Fruit fly (Drosophila melanogaster) whole organism, embryonic: ENCODE results near the gene CG31265.
A peak's percentile ranks its signal among the peaks of the same experiment; 100 is the strongest.

ENCODE experiments used
- Ada2b ChIP-seq: fragments of 200-800 bp; sonication (Bioruptor generic); IDR thresholded peaks from 2 replicates; pipeline ENCODE4 v1.3.6; 2022; ENCODE audit warnings: missing biosample characterization, missing genetic modification characterization
- BEAF-32 ChIP-seq: fragments of 200-800 bp; sonication (Bioruptor generic); optimal IDR thresholded peaks from 3 replicates; lab custom pipeline; 2017; ENCODE audit warnings: missing biosample characterization, missing genetic modification characterization, mild to moderate bottlenecking, moderate library complexity, missing genetic modification reagents
- CG11085 ChIP-seq: fragments of 200-800 bp; sonication (Bioruptor generic); IDR thresholded peaks from 2 replicates; pipeline ENCODE4 v1.3.6; 2022; ENCODE audit warnings: missing biosample characterization, missing genetic modification characterization
- CG13287 ChIP-seq: fragments of 200-800 bp; sonication (Bioruptor generic); IDR thresholded peaks from 2 replicates; pipeline ENCODE4 v1.3.6; 2022; ENCODE audit warnings: missing biosample characterization, missing genetic modification characterization; ENCODE audit not compliant: partially characterized antibody
- CG14860 ChIP-seq: fragments of 200-800 bp; sonication (Bioruptor generic); IDR thresholded peaks from 3 replicates; pipeline ENCODE4 v1.3.6; 2022; ENCODE audit warnings: missing biosample characterization, missing genetic modification characterization; ENCODE audit not compliant: partially characterized antibody
- CG15696 ChIP-seq: fragments of 200-800 bp; sonication (Bioruptor generic); optimal IDR thresholded peaks from 2 replicates; lab custom pipeline; 2019; ENCODE audit warnings: missing biosample characterization, mild to moderate bottlenecking, missing genetic modification characterization, moderate library complexity
- CG17829 ChIP-seq: fragments of 200-800 bp; optimal IDR thresholded peaks from 2 replicates; lab custom pipeline; 2019; ENCODE audit warnings: missing biosample characterization, mild to moderate bottlenecking, missing genetic modification characterization, moderate library complexity
- CG2116 ChIP-seq: fragments of 200-800 bp; sonication (Bioruptor generic); optimal IDR thresholded peaks from 3 replicates; lab custom pipeline; 2018; ENCODE audit warnings: missing biosample characterization, mild to moderate bottlenecking, missing genetic modification characterization
- CG2712 ChIP-seq: fragments of 200-800 bp; optimal IDR thresholded peaks from 3 replicates; lab custom pipeline; 2019; ENCODE audit warnings: missing biosample characterization, mild to moderate bottlenecking, missing genetic modification characterization, moderate library complexity
- CG31388 ChIP-seq: fragments of 200-800 bp; sonication (Bioruptor generic); optimal IDR thresholded peaks from 2 replicates; lab custom pipeline; 2016; ENCODE audit warnings: missing biosample characterization, missing genetic modification characterization
- CG31441 ChIP-seq: fragments of 200-800 bp; sonication (Bioruptor generic); IDR thresholded peaks from 2 replicates; pipeline ENCODE4 v1.3.6; 2022; ENCODE audit warnings: missing biosample characterization, missing genetic modification characterization
- CG32532 ChIP-seq: fragments of 200-800 bp; sonication (Bioruptor generic); IDR thresholded peaks from 2 replicates; pipeline ENCODE4 v1.3.6; 2022; ENCODE audit warnings: missing biosample characterization, missing genetic modification characterization
- CG3407 ChIP-seq: fragments of 200-800 bp; sonication (Bioruptor generic); optimal IDR thresholded peaks from 2 replicates; lab custom pipeline; 2018; ENCODE audit warnings: missing biosample characterization, mild to moderate bottlenecking, missing genetic modification characterization
- CG34224 ChIP-seq: fragments of 200-800 bp; sonication (Bioruptor generic); IDR thresholded peaks from 3 replicates; pipeline ENCODE4 v1.3.6; 2022; ENCODE audit warnings: missing biosample characterization, missing genetic modification characterization; ENCODE audit not compliant: partially characterized antibody
- CG4404 ChIP-seq: fragments of 200-800 bp; sonication (Bioruptor generic); IDR thresholded peaks from 2 replicates; pipeline ENCODE4 v1.3.6; 2022; ENCODE audit warnings: missing biosample characterization, missing genetic modification characterization
- CG4424 ChIP-seq: fragments of 200-800 bp; sonication (Bioruptor generic); optimal IDR thresholded peaks from 3 replicates; lab custom pipeline; 2016; ENCODE audit warnings: missing biosample characterization, missing genetic modification characterization
- CG4707 ChIP-seq: fragments of 200-800 bp; sonication (Bioruptor generic); optimal IDR thresholded peaks from 2 replicates; lab custom pipeline; 2018; ENCODE audit warnings: missing biosample characterization, mild to moderate bottlenecking, missing genetic modification characterization, moderate library complexity
- CG8281 ChIP-seq: fragments of 200-800 bp; sonication (Bioruptor generic); optimal IDR thresholded peaks from 2 replicates; lab custom pipeline; 2018; ENCODE audit warnings: missing biosample characterization, mild to moderate bottlenecking, missing genetic modification characterization, moderate library complexity
- CG8359 ChIP-seq: fragments of 200-800 bp; sonication (Bioruptor generic); optimal IDR thresholded peaks from 2 replicates; lab custom pipeline; 2017; ENCODE audit warnings: missing biosample characterization, mild to moderate bottlenecking, missing genetic modification characterization, borderline replicate concordance
- CG8924 ChIP-seq: fragments of 200-800 bp; optimal IDR thresholded peaks from 3 replicates; lab custom pipeline; 2019; ENCODE audit warnings: missing biosample characterization, mild to moderate bottlenecking, missing genetic modification characterization, moderate library complexity
- CoRest ChIP-seq: fragments of 200-800 bp; sonication (Bioruptor generic); optimal IDR thresholded peaks from 3 replicates; lab custom pipeline; 2018; ENCODE audit warnings: missing biosample characterization, mild to moderate bottlenecking, missing genetic modification characterization, moderate library complexity
- Dfd ChIP-seq, 2 experiments: fragments of >200 bp; optimal IDR thresholded peaks; 2 replicates each; lab custom pipeline; 2017; ENCODE audit warnings: missing biosample characterization in 2 of 2, missing genetic modification characterization in 2 of 2
- Dll ChIP-seq: fragments of 200-800 bp; sonication (Bioruptor generic); IDR thresholded peaks from 4 replicates; pipeline ENCODE4 v1.3.6; 2022; ENCODE audit warnings: missing biosample characterization, missing genetic modification characterization; ENCODE audit not compliant: partially characterized antibody
- Drgx ChIP-seq: fragments of 200-800 bp; sonication (Bioruptor generic); IDR thresholded peaks from 2 replicates; pipeline ENCODE4 v1.3.6; 2022; ENCODE audit warnings: missing biosample characterization, missing genetic modification characterization
- E2f2 ChIP-seq: fragments of 200-800 bp; sonication (Bioruptor generic); IDR thresholded peaks from 2 replicates; pipeline ENCODE4 v1.3.6; 2022; ENCODE audit warnings: missing biosample characterization, missing genetic modification characterization
- Hmx ChIP-seq: fragments of 200-800 bp; sonication (Bioruptor generic); optimal IDR thresholded peaks from 2 replicates; lab custom pipeline; 2016; ENCODE audit warnings: missing biosample characterization, missing genetic modification characterization
- Med ChIP-seq: fragments of 200-800 bp; sonication (Bioruptor generic); peaks from one replicate; lab custom pipeline; 2016; ENCODE audit warnings: missing biosample characterization, missing genetic modification characterization, mild to moderate bottlenecking, inconsistent platforms, moderate library complexity
- Myb ChIP-seq: fragments of 200-800 bp; sonication (Bioruptor generic); optimal IDR thresholded peaks from 2 replicates; lab custom pipeline; 2016; ENCODE audit warnings: missing biosample characterization, missing genetic modification characterization
- Nf-YA ChIP-seq: fragments of 200-800 bp; sonication (Bioruptor generic); IDR thresholded peaks from 2 replicates; pipeline ENCODE4 v1.3.6; 2022; ENCODE audit warnings: missing biosample characterization, missing genetic modification characterization
- Oaz ChIP-seq: fragments of 200-800 bp; sonication (Bioruptor generic); IDR thresholded peaks from 2 replicates; pipeline ENCODE4 v1.3.6; 2022; ENCODE audit warnings: missing biosample characterization, missing genetic modification characterization
- PHDP ChIP-seq: fragments of 200-800 bp; sonication (Bioruptor generic); optimal IDR thresholded peaks from 3 replicates; lab custom pipeline; 2018; ENCODE audit warnings: missing biosample characterization, mild to moderate bottlenecking, missing genetic modification characterization, moderate library complexity
- Pdp1 ChIP-seq, 2 experiments: fragments of 200-800 bp; sonication (Bioruptor generic); optimal IDR thresholded peaks; 3 replicates each; lab custom pipeline; 2016; ENCODE audit warnings: missing biosample characterization in 2 of 2, missing genetic modification characterization in 2 of 2, mild to moderate bottlenecking in 1 of 2, moderate library complexity in 1 of 2
- Sry-δ ChIP-seq: fragments of 200-800 bp; sonication (Bioruptor generic); optimal IDR thresholded peaks from 2 replicates; lab custom pipeline; 2016; ENCODE audit warnings: missing biosample characterization, missing genetic modification characterization
- ase ChIP-seq: fragments of 200-800 bp; sonication (Bioruptor generic); IDR thresholded peaks from 3 replicates; pipeline ENCODE4 v1.3.6; 2022; ENCODE audit warnings: missing biosample characterization, missing genetic modification characterization
- bbx ChIP-seq: fragments of 200-800 bp; sonication (Bioruptor generic); IDR thresholded peaks from 2 replicates; pipeline ENCODE4 v1.3.6; 2022; ENCODE audit warnings: missing biosample characterization, missing genetic modification characterization; ENCODE audit not compliant: partially characterized antibody
- esg ChIP-seq: fragments of 200-800 bp; sonication (Bioruptor generic); conservative IDR thresholded peaks from 2 replicates; pipeline ENCODE4 v1.3.6; 2022; ENCODE audit warnings: missing biosample characterization, missing genetic modification characterization
- eyg ChIP-seq: fragments of 200-800 bp; sonication (Bioruptor generic); optimal IDR thresholded peaks from 3 replicates; lab custom pipeline; 2016; ENCODE audit warnings: missing biosample characterization, missing genetic modification characterization
- kni ChIP-seq: fragments of 200-800 bp; sonication (Bioruptor generic); optimal IDR thresholded peaks from 3 replicates; lab custom pipeline; 2017; ENCODE audit warnings: mild to moderate bottlenecking, missing biosample characterization, missing genetic modification reagents, missing genetic modification characterization
- knrl ChIP-seq: fragments of 200-800 bp; sonication (Bioruptor generic); IDR thresholded peaks from 3 replicates; pipeline ENCODE4 v1.3.6; 2022; ENCODE audit warnings: missing biosample characterization, missing genetic modification characterization; ENCODE audit not compliant: partially characterized antibody
- nerfin-2 ChIP-seq: fragments of 200-800 bp; sonication (Bioruptor generic); IDR thresholded peaks from 2 replicates; pipeline ENCODE4 v1.3.6; 2022; ENCODE audit warnings: missing biosample characterization, missing genetic modification characterization; ENCODE audit not compliant: partially characterized antibody
- otp ChIP-seq: fragments of 200-800 bp; sonication (Bioruptor generic); IDR thresholded peaks from 3 replicates; pipeline ENCODE4, ENCODE4 v1.3.6; 2022; ENCODE audit warnings: missing biosample characterization, missing genetic modification characterization
- pros ChIP-seq: fragments of 200-800 bp; sonication (Bioruptor generic); optimal IDR thresholded peaks from 3 replicates; lab custom pipeline; 2019; ENCODE audit warnings: missing biosample characterization, mild to moderate bottlenecking, missing genetic modification characterization, moderate library complexity
- sens ChIP-seq: fragments of 200-800 bp; sonication (Bioruptor generic); peaks from one replicate; lab custom pipeline; 2016; ENCODE audit warnings: missing biosample characterization, missing genetic modification characterization
- sna ChIP-seq: fragments of 200-800 bp; sonication (Bioruptor generic); IDR thresholded peaks from 2 replicates; pipeline ENCODE4 v1.3.6; 2022; ENCODE audit warnings: missing biosample characterization, missing genetic modification characterization; ENCODE audit not compliant: partially characterized antibody
- tx ChIP-seq: fragments of 200-800 bp; sonication (Bioruptor generic); optimal IDR thresholded peaks from 2 replicates; lab custom pipeline; 2016; ENCODE audit warnings: missing biosample characterization, missing genetic modification characterization
- vnd ChIP-seq: fragments of 200-800 bp; sonication (Bioruptor generic); IDR thresholded peaks from 3 replicates; pipeline ENCODE4 v1.3.6; 2022; ENCODE audit warnings: missing biosample characterization, missing genetic modification characterization; ENCODE audit not compliant: partially characterized antibody
- zen2 ChIP-seq: fragments of 200-800 bp; sonication (Bioruptor generic); IDR thresholded peaks from 3 replicates; pipeline ENCODE4 v1.3.6; 2022; ENCODE audit warnings: missing biosample characterization, missing genetic modification characterization; ENCODE audit not compliant: partially characterized antibody
- zf30C ChIP-seq: fragments of 200-800 bp; sonication (Bioruptor generic); optimal IDR thresholded peaks from 3 replicates; lab custom pipeline; 2018; ENCODE audit warnings: missing biosample characterization, mild to moderate bottlenecking, missing genetic modification characterization

The CG31265 gene

DNA sequence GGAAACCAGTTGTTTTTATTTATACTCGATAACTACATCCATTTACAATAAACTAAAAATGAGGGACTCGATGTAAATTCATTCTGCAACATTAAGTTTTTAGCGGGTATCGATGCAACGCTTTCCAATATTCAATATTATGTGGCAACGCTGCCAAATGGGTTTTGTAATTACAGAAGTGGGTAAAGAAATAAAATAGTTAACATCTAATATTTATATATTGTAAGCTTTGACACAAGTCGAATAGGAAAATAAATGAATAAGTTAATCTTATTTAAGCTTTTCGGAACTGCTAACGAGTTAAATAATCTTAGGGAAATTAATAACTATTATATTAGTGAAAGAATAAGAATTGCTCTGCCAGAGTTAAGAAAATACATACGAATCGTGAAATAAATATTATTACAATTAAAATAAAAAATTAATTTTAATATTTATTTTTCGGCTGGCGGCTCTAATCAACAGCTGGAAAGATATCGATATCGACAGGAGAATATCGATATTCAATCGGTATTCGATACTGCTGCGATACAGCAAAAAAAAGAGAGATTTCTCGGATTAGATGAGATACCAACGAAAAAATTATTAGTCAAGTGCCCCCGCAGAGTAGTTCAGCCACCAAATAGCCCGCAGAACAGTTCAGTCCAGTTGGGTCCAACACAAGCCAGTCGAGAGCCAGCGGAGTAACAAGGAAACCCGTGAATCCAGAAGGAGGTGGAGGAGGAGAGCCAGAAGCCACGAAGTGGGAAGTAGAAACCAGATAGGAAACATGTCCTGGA lies 42.8 kb upstream of the CG31265 start, which contains the start of gene GckIII (continued):
- TF ChIP-seq otp: no peak
- TF ChIP-seq esg: no peak
- TF ChIP-seq CG8281: no peak
- peak; percentile 89 for TF ChIP-seq zen2 (GFP tag; lab: Robert Waterston, UW)
- no peak for TF ChIP-seq CG3407 (GFP tag; lab: Kevin White, UChicago)
- TF ChIP-seq Pdp1 (GFP tag; optimal IDR thresholded peaks at IDR 0.05; lab: Kevin White, UChicago): peak in 1 of 2 experiments; percentile 11
- peak; percentile 5 for TF ChIP-seq CoRest (tag; lab: Kevin White, UChicago)
- TF ChIP-seq vnd (GFP tag; lab: Robert Waterston, UW): peak; percentile 66
- TF ChIP-seq Med (GFP tag; lab: Kevin White, UChicago): peak; percentile 54
- TF ChIP-seq CG14860 (GFP tag; lab: Robert Waterston, UW): peak; percentile 83
- peak; percentile 51; the same call in 1 of the 2 replicates for TF ChIP-seq E2f2
- peak; percentile 62 for TF ChIP-seq CG2116 (GFP tag; lab: Kevin White, UChicago)
- TF ChIP-seq BEAF-32: peak; percentile 74
- TF ChIP-seq CG4707 (GFP tag; lab: Kevin White, UChicago): no peak
- TF ChIP-seq CG32532 (GFP tag; lab: Robert Waterston, UW): no peak
- TF ChIP-seq eyg (GFP tag; lab: Kevin White, UChicago): no peak
- TF ChIP-seq CG31441 (GFP tag; lab: Robert Waterston, UW): no peak
- TF ChIP-seq CG34224 (GFP tag; lab: Robert Waterston, UW): peak; percentile 93
- peak; percentile 57 for TF ChIP-seq nerfin-2 (GFP tag; lab: Robert Waterston, UW)
- TF ChIP-seq PHDP (tag; lab: Kevin White, UChicago): no peak
- no peak for TF ChIP-seq Dfd (GFP tag; optimal IDR thresholded peaks at IDR 0.05; lab: Kevin White, UChicago)
- TF ChIP-seq kni (GFP tag; lab: Kevin White, UChicago): no peak
- TF ChIP-seq zf30C (GFP tag; lab: Kevin White, UChicago): no peak
- no peak for TF ChIP-seq CG4424 (GFP tag; lab: Kevin White, UChicago)
- TF ChIP-seq tx (GFP tag; lab: Kevin White, UChicago): no peak
- TF ChIP-seq ase: no peak
- no peak for TF ChIP-seq Hmx (GFP tag; lab: Kevin White, UChicago)
- peak; percentile 86 for TF ChIP-seq bbx
- TF ChIP-seq Oaz (GFP tag; lab: Robert Waterston, UW): no peak
- TF ChIP-seq pros (GFP tag; lab: Kevin White, UChicago): no peak
- no peak for TF ChIP-seq Drgx
- TF ChIP-seq sna (GFP tag; lab: Robert Waterston, UW): peak; percentile 81
- no peak for TF ChIP-seq Myb (GFP tag; lab: Kevin White, UChicago)
- peak; percentile 87 for TF ChIP-seq CG13287 (GFP tag; lab: Robert Waterston, UW)
- peak; percentile 32 for TF ChIP-seq CG8924 (tag; lab: Kevin White, UChicago)
- TF ChIP-seq sens (GFP tag; lab: Kevin White, UChicago): peak; percentile 82
- no peak for TF ChIP-seq CG11085
- peak; percentile 50 for TF ChIP-seq Sry-δ (GFP tag; lab: Kevin White, UChicago)
- no peak for TF ChIP-seq Nf-YA (GFP tag; lab: Robert Waterston, UW)
- TF ChIP-seq knrl (GFP tag; lab: Robert Waterston, UW): peak; percentile 72; the same call in 2 of the 3 replicates
- TF ChIP-seq CG4404 (GFP tag; lab: Robert Waterston, UW): no peak
- peak; percentile 42 for TF ChIP-seq CG2712 (tag; lab: Kevin White, UChicago)
- no peak for TF ChIP-seq CG31388 (GFP tag; lab: Kevin White, UChicago)
- no peak for TF ChIP-seq Ada2b (GFP tag; lab: Robert Waterston, UW)
- peak; percentile 22 for TF ChIP-seq CG17829 (tag; lab: Kevin White, UChicago)
- TF ChIP-seq CG15696 (tag; lab: Kevin White, UChicago): no peak
- peak; percentile 89 for TF ChIP-seq Dll (GFP tag; lab: Robert Waterston, UW)
- TF ChIP-seq CG8359 (GFP tag; lab: Kevin White, UChicago): no peak
